Worm (Caenorhabditis elegans) whole organism, mixed stage, embryonic: Measurements from ENCODE around the gene spl-1.

ENCODE experiments used
- cnd-1 ChIP-seq: fragments of 200-800 bp; sonication (Bioruptor generic); optimal IDR thresholded peaks from 2 replicates; lab custom pipeline; 2018; ENCODE audit warnings: mild to moderate bottlenecking, missing genetic modification characterization, missing compliant biosample characterization
- drap-1 ChIP-seq: fragments of 200-800 bp; sonication (Bioruptor generic); optimal IDR thresholded peaks from 3 replicates; lab custom pipeline; 2018; ENCODE audit warnings: mild to moderate bottlenecking, missing genetic modification characterization, missing compliant biosample characterization
- elt-1 ChIP-seq: sonication (generic microtip); optimal IDR thresholded peaks from 2 replicates; lab custom pipeline; 2017; ENCODE audit warnings: missing genetic modification characterization, mild to moderate bottlenecking, missing compliant biosample characterization, antibody characterized with exemption, moderate library complexity, borderline replicate concordance; ENCODE audit not compliant: insufficient read depth
- elt-3 ChIP-seq: fragments of 150-350 bp; optimal IDR thresholded peaks from 2 replicates; lab custom pipeline; 2014; ENCODE audit warnings: missing biosample characterization, missing genetic modification characterization
- lin-13 ChIP-seq: fragments of 150-350 bp; optimal IDR thresholded peaks from 2 replicates; lab custom pipeline; 2014; ENCODE audit warnings: missing biosample characterization, missing genetic modification characterization
- lsy-2 ChIP-seq: fragments of 150-350 bp; optimal IDR thresholded peaks from 2 replicates; lab custom pipeline; 2014; ENCODE audit warnings: missing biosample characterization, missing genetic modification characterization
- mab-5 ChIP-seq: fragments of 150-350 bp; optimal IDR thresholded peaks from 2 replicates; lab custom pipeline; 2014; ENCODE audit warnings: missing biosample characterization, missing genetic modification characterization
- mep-1 ChIP-seq: fragments of 150-350 bp; optimal IDR thresholded peaks from 2 replicates; lab custom pipeline; 2017; ENCODE audit warnings: missing biosample characterization, missing genetic modification reagents, missing genetic modification characterization, inconsistent platforms
- nhr-237 ChIP-seq: fragments of 150-350 bp; optimal IDR thresholded peaks from 2 replicates; lab custom pipeline; 2014; ENCODE audit warnings: missing biosample characterization, missing genetic modification characterization
- pha-4 ChIP-seq: fragments of 150-350 bp; optimal IDR thresholded peaks from 2 replicates; lab custom pipeline; 2018; ENCODE audit warnings: missing biosample characterization, missing genetic modification reagents, missing genetic modification characterization
- snpc-4 ChIP-seq: fragments of 150-350 bp; optimal IDR thresholded peaks from 2 replicates; lab custom pipeline; 2014; ENCODE audit warnings: missing biosample characterization, missing genetic modification characterization
- unc-39 ChIP-seq: fragments of 150-350 bp; optimal IDR thresholded peaks from 2 replicates; lab custom pipeline; 2014; ENCODE audit warnings: missing biosample characterization, missing genetic modification characterization
- unc-62 ChIP-seq: fragments of 150-350 bp; optimal IDR thresholded peaks from 2 replicates; lab custom pipeline; 2014; ENCODE audit warnings: missing biosample characterization, missing genetic modification reagents, missing genetic modification characterization
- ztf-11 ChIP-seq: fragments of 150-350 bp; optimal IDR thresholded peaks from 2 replicates; lab custom pipeline; 2014; ENCODE audit warnings: missing biosample characterization, missing genetic modification characterization

DNA sequence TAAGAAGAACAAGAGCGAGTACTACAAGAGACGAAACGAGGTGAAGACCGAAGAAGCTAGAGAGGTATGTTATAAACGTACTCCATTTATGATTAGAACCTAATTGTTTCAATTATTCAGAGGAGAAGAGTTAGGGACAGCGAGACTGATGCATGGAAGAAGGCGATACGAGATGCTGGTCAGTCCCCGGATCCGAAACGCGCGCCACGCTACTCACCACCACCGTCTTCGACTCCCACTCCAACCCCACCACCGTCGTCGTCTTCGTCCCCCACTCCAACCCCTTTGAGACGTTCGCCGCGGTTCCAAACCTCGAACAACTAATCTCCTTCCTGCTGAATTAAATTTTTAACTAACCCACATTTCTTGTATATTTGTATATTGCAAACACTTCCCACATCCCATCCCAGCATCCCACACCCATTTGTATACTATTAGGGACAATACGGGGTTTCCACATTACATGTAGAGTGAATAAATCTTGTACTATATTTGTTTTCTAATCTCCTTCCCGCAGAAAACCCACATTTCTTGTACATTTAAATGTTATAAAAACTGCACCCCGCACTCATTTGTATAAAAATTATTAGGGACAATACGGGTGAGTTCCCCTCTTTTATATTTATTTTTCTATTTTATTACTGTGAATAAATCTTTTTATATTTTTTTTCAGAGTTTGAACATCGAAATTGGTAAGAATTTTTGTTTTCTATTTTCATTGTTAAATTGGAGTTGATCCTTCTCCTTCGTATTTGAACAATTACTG is 4.5 kb upstream of the spl-1 start:
- TF ChIP-seq nhr-237 (tag; lab: Kevin White, UChicago) (no peak), drap-1 (GFP tag; lab: Kevin White, UChicago) (no peak), elt-3 (tag; lab: Kevin White, UChicago) (no peak), snpc-4 (tag; lab: Kevin White, UChicago) (no peak), lsy-2 (no peak), unc-62 (GFP tag; lab: Kevin White, UChicago) (no peak), mep-1 (no peak), pha-4 (no peak), cnd-1 (tag; lab: Kevin White, UChicago) (no peak), lin-13 (no peak), elt-1 (tag; lab: Kevin White, UChicago) (no peak), mab-5 (no peak), ztf-11 (tag; lab: Kevin White, UChicago) (no peak), unc-39 (no peak)
